Worm (Caenorhabditis elegans) whole organism, L1 larva: Measurements from ENCODE around the gene C10A4.6.

Experiments
- C16A3.4 ChIP-seq: fragments of 150-350 bp; optimal IDR thresholded peaks from 2 replicates; lab custom pipeline; 2014; ENCODE audit warnings: missing biosample characterization, missing genetic modification characterization
- C34B4.2 ChIP-seq: sonication (generic microtip); optimal IDR thresholded peaks from 2 replicates; lab custom pipeline; 2017; ENCODE audit warnings: mild to moderate bottlenecking, missing genetic modification characterization, missing compliant biosample characterization
- F16B12.6 ChIP-seq: fragments of 150-350 bp; optimal IDR thresholded peaks from 2 replicates; lab custom pipeline; 2014; ENCODE audit warnings: missing biosample characterization, missing genetic modification characterization
- Y116A8C.19 ChIP-seq: sonication (generic microtip); optimal IDR thresholded peaks from 2 replicates; lab custom pipeline; 2016; ENCODE audit warnings: missing compliant biosample characterization, missing genetic modification characterization, borderline replicate concordance
- alr-1 ChIP-seq: fragments of 200-800 bp; sonication (Bioruptor generic); optimal IDR thresholded peaks from 2 replicates; lab custom pipeline; 2018; ENCODE audit warnings: borderline replicate concordance, mild to moderate bottlenecking, missing genetic modification characterization, missing compliant biosample characterization
- ama-1 ChIP-seq: fragments of 150-350 bp; optimal IDR thresholded peaks from 2 replicates; lab custom pipeline; 2014
- blmp-1 ChIP-seq: fragments of 150-350 bp; optimal IDR thresholded peaks from 2 replicates; lab custom pipeline; 2014; ENCODE audit warnings: missing biosample characterization, missing genetic modification characterization
- ceh-90 ChIP-seq: sonication (generic microtip); optimal IDR thresholded peaks from 2 replicates; lab custom pipeline; 2016; ENCODE audit warnings: missing genetic modification characterization, missing compliant biosample characterization
- egl-27 ChIP-seq, 2 experiments: fragments of 150-350 bp in 1 of 2; sonication (generic microtip); optimal IDR thresholded peaks; 3 replicates each; lab custom pipeline; 2017 to 2018; ENCODE audit warnings: missing biosample characterization in 2 of 2, missing genetic modification characterization in 2 of 2, missing genetic modification reagents in 2 of 2
- elt-2 ChIP-seq: sonication (generic microtip); optimal IDR thresholded peaks from 2 replicates; lab custom pipeline; 2016; ENCODE audit warnings: missing genetic modification characterization, mild to moderate bottlenecking, inconsistent platforms, missing compliant biosample characterization, missing genetic modification reagents
- elt-3 ChIP-seq, 6 experiments: fragments of 150-350 bp in 1 of 6; sonication (generic microtip); optimal IDR thresholded peaks; 2 replicates each; lab custom pipeline; 2017 to 2018; ENCODE audit warnings: missing biosample characterization in 6 of 6, missing genetic modification characterization in 6 of 6, inconsistent platforms in 1 of 6
- fkh-4 ChIP-seq: sonication (generic microtip); optimal IDR thresholded peaks from 2 replicates; lab custom pipeline; 2016; ENCODE audit warnings: missing compliant biosample characterization, missing genetic modification characterization, borderline replicate concordance
- fkh-8 ChIP-seq: sonication (generic microtip); optimal IDR thresholded peaks from 2 replicates; lab custom pipeline; 2016; ENCODE audit warnings: mild to moderate bottlenecking, missing genetic modification characterization, missing compliant biosample characterization
- hlh-17 ChIP-seq: fragments of 200-800 bp; sonication (Bioruptor generic); optimal IDR thresholded peaks from 2 replicates; lab custom pipeline; 2018; ENCODE audit warnings: missing genetic modification characterization, mild to moderate bottlenecking, missing compliant biosample characterization, moderate library complexity, borderline replicate concordance
- isw-1 ChIP-seq: fragments of 200-800 bp; sonication (Bioruptor generic); IDR thresholded peaks from 2 replicates; pipeline ENCODE4 v1.3.6; 2022; ENCODE audit warnings: missing genetic modification characterization, missing compliant biosample characterization
- lin-35 ChIP-seq, 2 experiments: fragments of 150-350 bp; optimal IDR thresholded peaks; 2 replicates each; lab custom pipeline; 2014; ENCODE audit warnings: missing biosample characterization in 2 of 2, missing genetic modification characterization in 2 of 2, missing genetic modification reagents in 2 of 2
- lir-3 ChIP-seq: sonication (generic microtip); optimal IDR thresholded peaks from 2 replicates; lab custom pipeline; 2016; ENCODE audit warnings: mild to moderate bottlenecking, missing genetic modification characterization, moderate library complexity, missing compliant biosample characterization; ENCODE audit not compliant: poor library complexity
- lsy-2 ChIP-seq, 2 experiments: fragments of 150-350 bp; optimal IDR thresholded peaks; 2 replicates each; lab custom pipeline; 2014; ENCODE audit warnings: missing biosample characterization in 2 of 2, missing genetic modification characterization in 2 of 2
- nhr-12 ChIP-seq: sonication (generic microtip); optimal IDR thresholded peaks from 2 replicates; lab custom pipeline; 2017; ENCODE audit warnings: missing biosample characterization, missing genetic modification characterization
- nhr-19 ChIP-seq: fragments of 200-800 bp; sonication (Bioruptor generic); conservative IDR thresholded peaks from 2 replicates; pipeline ENCODE4 v1.3.6; 2022; ENCODE audit warnings: missing genetic modification characterization, missing compliant biosample characterization
- nhr-20 ChIP-seq: sonication (generic microtip); optimal IDR thresholded peaks from 2 replicates; lab custom pipeline; 2016; ENCODE audit warnings: mild to moderate bottlenecking, missing genetic modification characterization, missing compliant biosample characterization
- nhr-237 ChIP-seq: fragments of 150-350 bp; optimal IDR thresholded peaks from 2 replicates; lab custom pipeline; 2014; ENCODE audit warnings: missing biosample characterization, missing genetic modification characterization
- nhr-28 ChIP-seq: fragments of 150-350 bp; optimal IDR thresholded peaks from 2 replicates; lab custom pipeline; 2014; ENCODE audit warnings: missing biosample characterization, missing genetic modification characterization
- nhr-76 ChIP-seq: sonication (generic microtip); optimal IDR thresholded peaks from 2 replicates; lab custom pipeline; 2017; ENCODE audit warnings: missing biosample characterization, missing genetic modification characterization
- nhr-84 ChIP-seq: sonication (generic microtip); optimal IDR thresholded peaks from 2 replicates; lab custom pipeline; 2017; ENCODE audit warnings: missing biosample characterization, missing genetic modification characterization
- nhr-85 ChIP-seq: sonication (generic microtip); peaks from one replicate; lab custom pipeline; 2016; ENCODE audit warnings: missing genetic modification characterization, inconsistent platforms, missing compliant biosample characterization
- nhr-90 ChIP-seq: sonication (generic microtip); optimal IDR thresholded peaks from 2 replicates; lab custom pipeline; 2016; ENCODE audit warnings: mild to moderate bottlenecking, missing genetic modification characterization, missing compliant biosample characterization; ENCODE audit not compliant: poor library complexity
- pag-3 ChIP-seq: sonication (generic microtip); optimal IDR thresholded peaks from 2 replicates; lab custom pipeline; 2017; ENCODE audit warnings: missing genetic modification characterization, mild to moderate bottlenecking, missing compliant biosample characterization, antibody characterized with exemption, borderline replicate concordance; ENCODE audit not compliant: insufficient read depth
- pqm-1 ChIP-seq: sonication (generic microtip); optimal IDR thresholded peaks from 3 replicates; lab custom pipeline; 2017; ENCODE audit warnings: missing biosample characterization, missing genetic modification characterization
- rnt-1 ChIP-seq: sonication (generic microtip); optimal IDR thresholded peaks from 2 replicates; lab custom pipeline; 2016; ENCODE audit warnings: mild to moderate bottlenecking, missing genetic modification characterization, moderate library complexity, missing compliant biosample characterization
- snpc-4 ChIP-seq: fragments of 150-350 bp; optimal IDR thresholded peaks from 2 replicates; lab custom pipeline; 2014; ENCODE audit warnings: missing biosample characterization, missing genetic modification characterization
- sox-4 ChIP-seq: sonication (generic microtip); optimal IDR thresholded peaks from 2 replicates; lab custom pipeline; 2016; ENCODE audit warnings: missing genetic modification characterization, missing compliant biosample characterization
- sptf-1 ChIP-seq: fragments of 150-350 bp; optimal IDR thresholded peaks from 2 replicates; lab custom pipeline; 2014; ENCODE audit warnings: missing biosample characterization, missing genetic modification characterization
- sup-37 ChIP-seq: fragments of 200-800 bp; sonication (Bioruptor generic); optimal IDR thresholded peaks from 2 replicates; lab custom pipeline; 2018; ENCODE audit warnings: mild to moderate bottlenecking, missing genetic modification characterization, missing compliant biosample characterization
- unc-130 ChIP-seq: fragments of 150-350 bp; optimal IDR thresholded peaks from 2 replicates; lab custom pipeline; 2017; ENCODE audit warnings: missing biosample characterization, missing genetic modification characterization, inconsistent platforms
- unc-62 ChIP-seq: fragments of 150-350 bp; optimal IDR thresholded peaks from 2 replicates; lab custom pipeline; 2014; ENCODE audit warnings: missing biosample characterization, missing genetic modification reagents, missing genetic modification characterization
- unc-86 ChIP-seq: sonication (generic microtip); optimal IDR thresholded peaks from 2 replicates; lab custom pipeline; 2016; ENCODE audit warnings: missing genetic modification characterization, missing compliant biosample characterization
- zip-4 ChIP-seq: fragments of 200-800 bp; sonication (Bioruptor generic); optimal IDR thresholded peaks from 2 replicates; lab custom pipeline; 2018; ENCODE audit warnings: mild to moderate bottlenecking, missing genetic modification characterization, moderate library complexity, missing compliant biosample characterization
- ztf-11 ChIP-seq, 2 experiments: sonication (generic microtip); optimal IDR thresholded peaks; 2 replicates each; lab custom pipeline; 2016 to 2017; ENCODE audit warnings: missing genetic modification characterization in 2 of 2, missing biosample characterization in 1 of 2, missing compliant biosample characterization in 1 of 2

Gene C10A4.6

ce11 chrX:7415420-7415819 lies 25.1 kb downstream of the C10A4.6 start, which contains the start of gene C10A4.7:
TSS of gene C10A4.7 (minus strand) at chrX:7415520.
- no peak for TF ChIP-seq nhr-85
- no peak for TF ChIP-seq fkh-8 (tag; lab: Kevin White, UChicago)
- TF ChIP-seq elt-2: no peak
- TF ChIP-seq lin-35 (GFP tag; optimal IDR thresholded peaks at IDR 0.05; lab: Kevin White, UChicago): no peak
- no peak for TF ChIP-seq Y116A8C.19 (tag; lab: Kevin White, UChicago)
- no peak for TF ChIP-seq nhr-76 (tag; lab: Kevin White, UChicago)
- TF ChIP-seq unc-130 (tag; lab: Kevin White, UChicago): no peak
- no peak for TF ChIP-seq nhr-19 (GFP tag; lab: Robert Waterston, UW)
- TF ChIP-seq pag-3 (tag; lab: Kevin White, UChicago): no peak
- TF ChIP-seq nhr-84 (tag; lab: Kevin White, UChicago): no peak
- no peak for TF ChIP-seq rnt-1 (tag; lab: Kevin White, UChicago)
- no peak for TF ChIP-seq C34B4.2 (tag; lab: Kevin White, UChicago)
- no peak for TF ChIP-seq lsy-2 (tag; optimal IDR thresholded peaks at IDR 0.05; lab: Kevin White, UChicago)
- no peak for TF ChIP-seq ama-1 (lab: Kevin White, UChicago)
- TF ChIP-seq, all 84 proteins: peak for 0

ce11 chrX:7416082-7416481 lies 25.7 kb downstream of the C10A4.6 start, which contains the start of gene C10A4.1:
TSS of gene C10A4.1 (plus strand) at chrX:7416382.
- TF ChIP-seq ama-1 (lab: Kevin White, UChicago): no peak
- TF ChIP-seq elt-3 (tag; optimal IDR thresholded peaks at IDR 0.05; lab: Kevin White, UChicago): no peak
- no peak for TF ChIP-seq sox-4 (tag; lab: Kevin White, UChicago)
- TF ChIP-seq hlh-17 (GFP tag; lab: Kevin White, UChicago): no peak
- TF ChIP-seq fkh-8 (tag; lab: Kevin White, UChicago): no peak
- no peak for TF ChIP-seq blmp-1
- no peak for TF ChIP-seq nhr-90 (tag; lab: Kevin White, UChicago)
- TF ChIP-seq sptf-1 (tag; lab: Kevin White, UChicago): no peak
- TF ChIP-seq lir-3 (tag; lab: Kevin White, UChicago): no peak
- TF ChIP-seq zip-4 (GFP tag; lab: Kevin White, UChicago): no peak
- TF ChIP-seq pqm-1 (tag; lab: Kevin White, UChicago): no peak
- no peak for TF ChIP-seq nhr-20
- no peak for TF ChIP-seq F16B12.6 (tag; lab: Kevin White, UChicago)

- no peak for TF ChIP-seq ceh-90 (tag; lab: Kevin White, UChicago)
- TF ChIP-seq ztf-11 (tag; optimal IDR thresholded peaks at IDR 0.05; lab: Kevin White, UChicago): no peak
- TF ChIP-seq unc-62: no peak
- no peak for TF ChIP-seq sup-37 (GFP tag; lab: Kevin White, UChicago)
- TF ChIP-seq elt-2: no peak
- no peak for TF ChIP-seq fkh-4 (tag; lab: Kevin White, UChicago)
- TF ChIP-seq C16A3.4: no peak
- no peak for TF ChIP-seq unc-130 (tag; lab: Kevin White, UChicago)
- TF ChIP-seq alr-1: no peak
- no peak for TF ChIP-seq blmp-1
- no peak for TF ChIP-seq zip-4 (GFP tag; lab: Kevin White, UChicago)
- TF ChIP-seq nhr-237 (tag; lab: Kevin White, UChicago): no peak
- TF ChIP-seq unc-86 (tag; lab: Kevin White, UChicago): no peak
- no peak for TF ChIP-seq egl-27 (tag; optimal IDR thresholded peaks at IDR 0.05; lab: Kevin White, UChicago)
- TF ChIP-seq rnt-1 (tag; lab: Kevin White, UChicago): no peak
- TF ChIP-seq nhr-76 (tag; lab: Kevin White, UChicago): no peak
- no peak for TF ChIP-seq snpc-4 (tag; lab: Kevin White, UChicago)
- no peak for TF ChIP-seq nhr-12 (tag; lab: Kevin White, UChicago)
- TF ChIP-seq isw-1 (GFP tag; lab: Robert Waterston, UW): no peak
- no peak for TF ChIP-seq nhr-28
- TF ChIP-seq, all 84 proteins: peak for 0
These were observed 30.2 kb downstream of the C10A4.6 start, which contains the start of gene C10A4.9 for ce11 chrX:7420571-7420970. TSS of gene C10A4.9 (plus strand) at chrX:7420871.
